Fruit fly (Drosophila melanogaster) Kc167 (cell line): ENCODE results near the gene CG33941.

ENCODE experiments used
- Myc ChIP-seq: fragments of >200 bp; optimal IDR thresholded peaks from 2 replicates; lab custom pipeline; 2017; ENCODE audit warnings: missing external identifiers
- Sin3A ChIP-seq: fragments of >200 bp; optimal IDR thresholded peaks from 2 replicates; lab custom pipeline; 2018; ENCODE audit warnings: missing external identifiers
- h ChIP-seq: fragments of >200 bp; optimal IDR thresholded peaks from 3 replicates; lab custom pipeline; 2018; ENCODE audit warnings: missing external identifiers
- psq ChIP-seq: fragments of >200 bp; optimal IDR thresholded peaks from 2 replicates; lab custom pipeline; 2017; ENCODE audit warnings: missing external identifiers
- ttk ChIP-seq: sonication (Bioruptor generic); optimal IDR thresholded peaks from 2 replicates; lab custom pipeline; 2017; ENCODE audit warnings: missing external identifiers

DNA sequence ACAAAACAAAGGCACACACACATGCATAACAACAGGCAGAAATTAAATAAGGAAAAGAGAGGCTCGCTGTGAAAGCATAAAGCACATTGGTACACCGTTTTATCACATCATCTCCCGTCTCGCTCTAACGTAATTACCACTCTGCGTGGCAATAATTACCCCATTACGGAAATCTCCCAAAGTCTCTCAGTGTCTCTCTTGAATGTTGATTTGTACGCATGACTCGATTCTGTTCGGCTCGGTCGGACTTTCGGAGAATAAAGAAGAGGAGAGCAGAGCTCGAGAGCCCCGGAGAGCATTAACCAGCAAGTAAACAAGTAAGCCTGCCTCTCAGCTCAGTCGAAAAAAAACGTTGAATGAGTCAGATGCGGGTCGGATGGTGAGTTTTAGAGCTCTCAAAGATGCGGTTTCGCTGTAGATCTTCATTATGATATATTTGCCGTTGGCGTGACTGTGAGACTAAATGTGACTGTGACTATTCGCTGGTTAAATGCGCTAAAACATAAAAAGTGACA lies 34.2 kb downstream of the CG33941 start, which contains the start of gene zfh2:
- TF ChIP-seq Sin3A (lab: Kevin White, UChicago) (no peak), psq (no peak), h (lab: Kevin White, UChicago) (no peak), ttk (lab: Kevin White, UChicago) (no peak), Myc (lab: Kevin White, UChicago) (no peak)
